Worm (Caenorhabditis elegans) whole organism, midembryonic: ENCODE data around the gene emc-6.

Experiments
- T22C8.4 ChIP-seq: fragments of 200-800 bp; sonication (Bioruptor generic); IDR thresholded peaks from 2 replicates; pipeline ENCODE4 v1.3.6; 2022; ENCODE audit warnings: missing genetic modification characterization, missing compliant biosample characterization
- cog-1 ChIP-seq: sonication (generic microtip); optimal IDR thresholded peaks from 2 replicates; lab custom pipeline; 2016; ENCODE audit warnings: missing genetic modification characterization, missing compliant biosample characterization
- flt-1 ChIP-seq: fragments of 200-800 bp; sonication (Bioruptor generic); IDR thresholded peaks from 2 replicates; pipeline ENCODE4 v1.3.6; 2022; ENCODE audit warnings: missing genetic modification characterization, missing compliant biosample characterization
- klf-2 ChIP-seq: fragments of 200-800 bp; sonication (Bioruptor generic); conservative IDR thresholded peaks from 2 replicates; pipeline ENCODE4 v1.3.6; 2022; ENCODE audit warnings: missing genetic modification reagents, missing genetic modification characterization, missing compliant biosample characterization
- med-1 ChIP-seq: sonication (generic microtip); optimal IDR thresholded peaks from 2 replicates; lab custom pipeline; 2017; ENCODE audit warnings: missing genetic modification characterization, mild to moderate bottlenecking, missing compliant biosample characterization, antibody characterized with exemption, missing genetic modification reagents; ENCODE audit not compliant: insufficient read depth
- ref-1 ChIP-seq: fragments of 200-800 bp; sonication (Bioruptor generic); conservative IDR thresholded peaks from 2 replicates; pipeline ENCODE4 v1.3.6; 2022; ENCODE audit warnings: missing genetic modification reagents, missing genetic modification characterization, missing compliant biosample characterization
- tab-1 ChIP-seq: fragments of 200-800 bp; sonication (Bioruptor generic); IDR thresholded peaks from 2 replicates; pipeline ENCODE4 v1.3.6; 2022; ENCODE audit warnings: missing genetic modification characterization, missing compliant biosample characterization
- ztf-23 ChIP-seq: fragments of 200-800 bp; sonication (Bioruptor generic); IDR thresholded peaks from 2 replicates; pipeline ENCODE4 v1.3.6; 2022; ENCODE audit warnings: missing genetic modification reagents, missing genetic modification characterization, missing compliant biosample characterization
- ztf-29 ChIP-seq: fragments of 200-800 bp; sonication (Bioruptor generic); IDR thresholded peaks from 2 replicates; pipeline ENCODE4 v1.3.6; 2022; ENCODE audit warnings: missing genetic modification reagents, missing genetic modification characterization, missing compliant biosample characterization

The emc-6 gene

DNA sequence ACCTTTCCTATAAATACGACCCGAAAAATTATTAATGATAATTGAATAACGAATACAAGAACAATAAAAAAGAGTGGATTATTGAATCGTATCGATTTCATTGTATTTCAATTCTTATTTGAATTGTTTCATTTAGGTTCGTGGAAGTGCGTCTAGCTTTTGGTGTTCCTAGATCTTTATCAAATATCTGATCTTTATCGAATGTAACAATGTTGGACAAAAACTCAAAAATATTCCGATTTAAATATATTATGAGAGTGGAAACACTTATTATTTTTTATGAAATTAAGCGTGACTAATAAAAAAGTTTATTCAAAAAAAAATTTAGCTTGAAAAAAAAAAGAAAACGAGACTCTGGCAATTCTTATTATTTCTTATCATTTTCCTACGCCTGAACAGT is 22.4 kb upstream of the emc-6 start, which contains the start of the genes C50F7.9 and C50F7.3:
TSS of gene C50F7.9 (minus strand) at position 101 of the 400 bp plus-strand sequence.
TSS of gene C50F7.3 (plus strand) at position 370 of the 400 bp plus-strand sequence.
- TF ChIP-seq klf-2 (GFP tag; lab: Robert Waterston, UW) = no peak
- no peak for TF ChIP-seq cog-1
- TF ChIP-seq T22C8.4 = no peak
- no peak for TF ChIP-seq med-1 (GFP tag; lab: Kevin White, UChicago)
- no peak for TF ChIP-seq ztf-29 (GFP tag; lab: Robert Waterston, UW)
- TF ChIP-seq flt-1 (GFP tag; lab: Robert Waterston, UW) = no peak
- TF ChIP-seq ref-1 (GFP tag; lab: Robert Waterston, UW) = no peak
- no peak for TF ChIP-seq ztf-23 (GFP tag; lab: Robert Waterston, UW)
- TF ChIP-seq tab-1 (GFP tag; lab: Robert Waterston, UW) = no peak

- TF ChIP-seq ztf-29 (GFP tag; lab: Robert Waterston, UW) (no peak), klf-2 (GFP tag; lab: Robert Waterston, UW) (no peak), tab-1 (GFP tag; lab: Robert Waterston, UW) (no peak), cog-1 (no peak)
Measured at ce11 chrIV:7728402-7728963, 18.9 kb upstream of the emc-6 start, which contains the start of gene sucg-1. sucg-1 (plus strand) TSS chrIV:7728913.

- TF ChIP-seq T22C8.4 (no peak), tab-1 (GFP tag; lab: Robert Waterston, UW) (no peak)
Measured at ce11 chrIV:7727258-7727657, 17.7 kb upstream of the emc-6 start.

DNA sequence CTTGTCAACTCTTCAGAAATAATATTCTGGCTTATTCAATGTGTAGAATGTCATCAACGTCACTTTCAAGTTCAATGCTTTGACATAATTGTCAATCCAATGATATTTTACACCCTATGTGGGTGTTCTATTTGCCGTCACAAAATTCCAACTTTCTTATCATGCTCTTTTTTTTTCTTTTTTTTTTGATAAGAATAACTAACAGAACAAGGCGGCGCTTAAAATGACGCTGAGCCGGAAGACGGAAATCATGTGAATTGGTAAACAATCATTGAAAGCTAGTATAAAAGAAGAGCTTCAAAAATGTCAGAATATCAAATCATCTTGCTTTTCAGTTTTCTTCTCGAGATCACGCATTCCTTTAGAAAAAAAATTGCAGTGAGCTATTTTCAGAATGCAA is 16.8 kb upstream of the emc-6 start, which contains the start of gene C50F7.5:
TSS of gene C50F7.5 (plus strand) at position 395 of the 400 bp plus-strand sequence.
- TF ChIP-seq tab-1 (GFP tag; lab: Robert Waterston, UW) = no peak
- no peak for TF ChIP-seq ztf-29 (GFP tag; lab: Robert Waterston, UW)
- TF ChIP-seq klf-2 (GFP tag; lab: Robert Waterston, UW) = no peak
- TF ChIP-seq flt-1 (GFP tag; lab: Robert Waterston, UW) = no peak
- TF ChIP-seq T22C8.4 = no peak
- no peak for TF ChIP-seq ztf-23 (GFP tag; lab: Robert Waterston, UW)
- no peak for TF ChIP-seq med-1 (GFP tag; lab: Kevin White, UChicago)
- no peak for TF ChIP-seq cog-1
- TF ChIP-seq ref-1 (GFP tag; lab: Robert Waterston, UW) = no peak

ce11 chrIV:7724912-7725311 is 15.4 kb upstream of the emc-6 start:
- TF ChIP-seq flt-1 (GFP tag; lab: Robert Waterston, UW) (no peak), tab-1 (GFP tag; lab: Robert Waterston, UW) (no peak), ref-1 (GFP tag; lab: Robert Waterston, UW) (no peak), cog-1 (no peak), ztf-29 (GFP tag; lab: Robert Waterston, UW) (no peak), T22C8.4 (no peak), klf-2 (GFP tag; lab: Robert Waterston, UW) (no peak), ztf-23 (GFP tag; lab: Robert Waterston, UW) (no peak), med-1 (GFP tag; lab: Kevin White, UChicago) (no peak)

DNA sequence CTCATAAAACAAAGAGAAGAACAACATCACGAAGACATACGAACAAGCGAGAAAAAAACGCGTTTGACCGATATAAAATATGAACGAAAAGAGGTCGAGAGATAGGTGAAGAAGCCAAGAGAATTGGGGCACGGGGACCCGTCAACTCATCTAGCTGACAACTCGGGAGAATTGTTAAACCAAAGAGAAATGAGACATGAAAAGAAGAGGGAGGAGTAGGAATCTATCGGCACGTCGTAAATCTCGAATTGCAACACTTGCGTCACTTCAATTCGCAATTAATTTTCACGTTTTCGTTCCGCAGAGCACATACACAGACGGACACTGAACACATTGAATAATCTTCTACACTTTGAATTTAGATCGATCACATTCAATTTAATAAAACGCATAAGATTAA is 14.0 kb upstream of the emc-6 start:
- TF ChIP-seq cog-1 = no peak
- TF ChIP-seq flt-1 (GFP tag; lab: Robert Waterston, UW) = no peak
- TF ChIP-seq ref-1 (GFP tag; lab: Robert Waterston, UW) = no peak
- TF ChIP-seq ztf-23 (GFP tag; lab: Robert Waterston, UW) = no peak
- no peak for TF ChIP-seq klf-2 (GFP tag; lab: Robert Waterston, UW)
- TF ChIP-seq tab-1 (GFP tag; lab: Robert Waterston, UW) = no peak
- no peak for TF ChIP-seq med-1 (GFP tag; lab: Kevin White, UChicago)
- TF ChIP-seq T22C8.4 = no peak
- no peak for TF ChIP-seq ztf-29 (GFP tag; lab: Robert Waterston, UW)

ce11 chrIV:7722806-7723205 is 13.3 kb upstream of the emc-6 start, which contains the start of gene C50F7.6:
C50F7.6 (minus strand) TSS chrIV:7723199.
- TF ChIP-seq klf-2 (GFP tag; lab: Robert Waterston, UW) (no peak), ztf-29 (GFP tag; lab: Robert Waterston, UW) (no peak), T22C8.4 (no peak)

DNA sequence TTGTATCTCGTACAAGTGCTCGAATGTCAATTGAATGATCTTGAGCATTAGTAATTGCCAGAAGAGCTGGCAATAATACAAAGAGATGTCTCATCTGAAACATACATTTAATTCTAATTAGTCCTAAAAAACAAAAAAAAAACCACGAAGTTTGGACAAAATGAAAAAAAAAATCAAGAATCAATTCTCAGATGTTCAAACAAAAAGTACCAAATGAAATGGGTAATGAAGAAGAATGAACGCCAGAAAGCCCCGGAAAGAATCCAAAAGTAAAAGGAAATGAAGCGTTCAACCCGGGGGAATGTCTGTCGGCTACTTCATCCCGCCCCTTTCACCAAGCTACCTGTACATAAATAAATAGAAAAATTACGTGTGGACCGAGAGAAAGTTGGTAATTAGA is 8.4 kb upstream of the emc-6 start, which contains the start of gene F33D4.6:
TSS of gene F33D4.6 (minus strand) at position 101 of the 400 bp plus-strand sequence.
- no peak for TF ChIP-seq flt-1 (GFP tag; lab: Robert Waterston, UW)
- no peak for TF ChIP-seq ztf-29 (GFP tag; lab: Robert Waterston, UW)

DNA sequence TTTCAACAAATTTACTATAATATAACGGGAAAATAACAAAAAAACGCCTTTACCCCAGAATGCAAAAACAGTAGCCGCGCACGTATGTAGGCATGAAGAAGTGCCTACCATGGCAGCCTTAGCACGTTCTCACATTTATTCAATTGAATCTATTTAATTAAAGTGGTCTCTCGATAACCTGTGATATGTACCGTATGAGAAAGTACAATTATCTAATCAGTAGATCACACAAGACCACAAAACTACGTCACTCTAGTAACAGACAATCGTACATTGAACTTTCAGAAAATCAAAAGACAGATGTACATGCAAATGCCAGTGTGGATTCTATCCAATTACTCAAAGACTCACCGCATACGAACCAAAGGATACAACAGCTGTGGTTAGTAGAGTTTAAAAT is 2.7 kb upstream of the emc-6 start:
- no peak for TF ChIP-seq tab-1 (GFP tag; lab: Robert Waterston, UW)
- TF ChIP-seq flt-1 (GFP tag; lab: Robert Waterston, UW) = no peak
- TF ChIP-seq med-1 (GFP tag; lab: Kevin White, UChicago) = no peak
- TF ChIP-seq cog-1 = no peak
- TF ChIP-seq ztf-29 (GFP tag; lab: Robert Waterston, UW) = no peak
- no peak for TF ChIP-seq ztf-23 (GFP tag; lab: Robert Waterston, UW)
- no peak for TF ChIP-seq T22C8.4
- TF ChIP-seq klf-2 (GFP tag; lab: Robert Waterston, UW) = no peak
- TF ChIP-seq ref-1 (GFP tag; lab: Robert Waterston, UW) = no peak

DNA sequence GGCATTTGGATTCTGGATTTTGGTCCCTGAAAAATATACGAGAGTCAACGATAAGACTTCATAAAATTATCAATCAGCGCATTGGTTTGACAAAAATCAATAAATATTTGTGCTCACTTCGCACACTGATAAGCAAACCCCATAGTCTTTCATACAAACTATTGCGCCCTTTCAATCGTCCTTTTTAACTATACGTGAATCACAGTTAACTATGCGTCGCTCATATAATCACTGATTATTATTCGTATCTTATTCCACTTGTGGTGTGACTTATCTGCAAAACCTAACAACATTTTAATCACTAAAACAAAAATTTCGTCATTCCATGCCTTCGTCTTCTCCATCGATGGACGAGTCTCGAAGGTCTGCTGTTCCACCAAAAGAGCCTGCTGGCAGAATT is 1.3 kb upstream of the emc-6 start, which contains the start of gene nhr-8:
TSS of gene nhr-8 (plus strand) at position 160 of the 400 bp plus-strand sequence.
- TF ChIP-seq cog-1 (no peak), klf-2 (GFP tag; lab: Robert Waterston, UW) (no peak), ref-1 (GFP tag; lab: Robert Waterston, UW) (no peak), med-1 (GFP tag; lab: Kevin White, UChicago) (no peak), flt-1 (GFP tag; lab: Robert Waterston, UW) (no peak), ztf-29 (GFP tag; lab: Robert Waterston, UW) (no peak), tab-1 (GFP tag; lab: Robert Waterston, UW) (no peak), ztf-23 (GFP tag; lab: Robert Waterston, UW) (no peak), T22C8.4 (no peak)
